Fruit fly (Drosophila melanogaster) whole organism, prepupa: Measurements from ENCODE around the gene CG43051.

Experiments used
- Blimp-1 ChIP-seq: fragments of 200-800 bp; sonication (Bioruptor generic); optimal IDR thresholded peaks from 3 replicates; lab custom pipeline; 2017; ENCODE audit warnings: missing biosample characterization, missing genetic modification characterization, mild to moderate bottlenecking, moderate library complexity, missing genetic modification reagents
- CG10631 ChIP-seq: fragments of 200-800 bp; sonication (Bioruptor generic); optimal IDR thresholded peaks from 2 replicates; lab custom pipeline; 2016; ENCODE audit warnings: missing biosample characterization, missing genetic modification characterization
- CG10669 ChIP-seq: fragments of 200-800 bp; sonication (Bioruptor generic); optimal IDR thresholded peaks from 3 replicates; lab custom pipeline; 2018; ENCODE audit warnings: missing biosample characterization, mild to moderate bottlenecking, missing genetic modification characterization, moderate library complexity
- CG11294 ChIP-seq: fragments of 200-800 bp; sonication (Bioruptor generic); IDR thresholded peaks from 2 replicates; pipeline ENCODE4 v1.3.6; 2022; ENCODE audit warnings: missing biosample characterization, missing genetic modification characterization
- CG11762 ChIP-seq: fragments of 200-800 bp; sonication (Bioruptor generic); optimal IDR thresholded peaks from 3 replicates; lab custom pipeline; 2016; ENCODE audit warnings: missing biosample characterization, missing genetic modification characterization; ENCODE audit not compliant: insufficient read depth
- CG11902 ChIP-seq: fragments of 200-800 bp; sonication (Bioruptor generic); optimal IDR thresholded peaks from 3 replicates; lab custom pipeline; 2016; ENCODE audit warnings: missing biosample characterization, missing genetic modification characterization
- CG15336 ChIP-seq: fragments of 200-800 bp; sonication (Bioruptor generic); IDR thresholded peaks from 2 replicates; pipeline ENCODE4 v1.3.6; 2022; ENCODE audit warnings: missing biosample characterization, missing genetic modification characterization
- CG1621 ChIP-seq: fragments of 200-800 bp; sonication (Bioruptor generic); optimal IDR thresholded peaks from 3 replicates; lab custom pipeline; 2018; ENCODE audit warnings: missing biosample characterization, mild to moderate bottlenecking, missing genetic modification characterization
- CG31627 ChIP-seq: fragments of 200-800 bp; sonication (Bioruptor generic); optimal IDR thresholded peaks from 3 replicates; lab custom pipeline; 2016; ENCODE audit warnings: missing biosample characterization, missing genetic modification characterization
- CG32006 ChIP-seq: fragments of 200-800 bp; sonication (Bioruptor generic); optimal IDR thresholded peaks from 3 replicates; lab custom pipeline; 2017; ENCODE audit warnings: missing biosample characterization, mild to moderate bottlenecking, missing genetic modification characterization
- CG34406 ChIP-seq: fragments of 200-800 bp; sonication (Bioruptor generic); optimal IDR thresholded peaks from 3 replicates; lab custom pipeline; 2016; ENCODE audit warnings: missing biosample characterization, missing genetic modification characterization
- CG3919 ChIP-seq: fragments of 200-800 bp; sonication (Bioruptor generic); optimal IDR thresholded peaks from 3 replicates; lab custom pipeline; 2016; ENCODE audit warnings: missing biosample characterization, missing genetic modification characterization
- CG4318 ChIP-seq: fragments of 200-800 bp; sonication (Bioruptor generic); optimal IDR thresholded peaks from 3 replicates; lab custom pipeline; 2017; ENCODE audit warnings: missing biosample characterization, mild to moderate bottlenecking, missing genetic modification characterization
- CG6163 ChIP-seq: fragments of 200-800 bp; sonication (Bioruptor generic); IDR thresholded peaks from 3 replicates; pipeline ENCODE4 v1.3.6; 2022; ENCODE audit warnings: missing biosample characterization, missing genetic modification characterization
- CG6854 ChIP-seq: fragments of 200-800 bp; sonication (Bioruptor generic); optimal IDR thresholded peaks from 2 replicates; lab custom pipeline; 2017; ENCODE audit warnings: missing biosample characterization, mild to moderate bottlenecking, missing genetic modification characterization
- CG7368 ChIP-seq: fragments of 200-800 bp; sonication (Bioruptor generic); optimal IDR thresholded peaks from 3 replicates; lab custom pipeline; 2016; ENCODE audit warnings: missing biosample characterization, missing genetic modification characterization
- CG8119 ChIP-seq: fragments of 200-800 bp; sonication (Bioruptor generic); IDR thresholded peaks from 3 replicates; pipeline ENCODE4 v1.3.6; 2022; ENCODE audit warnings: missing biosample characterization, missing genetic modification characterization
- CG8319 ChIP-seq: fragments of 200-800 bp; sonication (Bioruptor generic); optimal IDR thresholded peaks from 3 replicates; lab custom pipeline; 2016; ENCODE audit warnings: missing biosample characterization, missing genetic modification characterization
- CG9139 ChIP-seq: fragments of 200-800 bp; sonication (Bioruptor generic); optimal IDR thresholded peaks from 3 replicates; lab custom pipeline; 2017; ENCODE audit warnings: missing biosample characterization, mild to moderate bottlenecking, missing genetic modification characterization
- Eip75B ChIP-seq: fragments of 200-800 bp; sonication (Bioruptor generic); optimal IDR thresholded peaks from 3 replicates; lab custom pipeline; 2016; ENCODE audit warnings: missing biosample characterization, missing genetic modification characterization
- Eip78C ChIP-seq: fragments of 200-800 bp; sonication (Bioruptor generic); peaks from one replicate; lab custom pipeline; 2016; ENCODE audit warnings: missing biosample characterization, missing genetic modification characterization
- Eip93F ChIP-seq: fragments of 200-800 bp; sonication (Bioruptor generic); optimal IDR thresholded peaks from 2 replicates; lab custom pipeline; 2016; ENCODE audit warnings: missing biosample characterization, mild to moderate bottlenecking, missing genetic modification characterization
- Ets21C ChIP-seq: fragments of 200-800 bp; sonication (Bioruptor generic); optimal IDR thresholded peaks from 3 replicates; lab custom pipeline; 2016; ENCODE audit warnings: missing biosample characterization, missing genetic modification characterization
- Ets96B ChIP-seq: fragments of 200-800 bp; optimal IDR thresholded peaks from 2 replicates; lab custom pipeline; 2019; ENCODE audit warnings: missing biosample characterization, mild to moderate bottlenecking, missing genetic modification characterization, moderate library complexity
- Gug ChIP-seq: fragments of 200-800 bp; sonication (Bioruptor generic); IDR thresholded peaks from 2 replicates; pipeline ENCODE4 v1.3.6; 2022; ENCODE audit warnings: missing biosample characterization, missing genetic modification characterization
- Hr38 ChIP-seq: sonication (Bioruptor generic); optimal IDR thresholded peaks from 2 replicates; lab custom pipeline; 2016; ENCODE audit warnings: missing biosample characterization, missing genetic modification characterization
- Hr39 ChIP-seq: fragments of 200-800 bp; sonication (Bioruptor generic); optimal IDR thresholded peaks from 2 replicates; lab custom pipeline; 2016; ENCODE audit warnings: missing biosample characterization, missing genetic modification characterization
- Hr4 ChIP-seq: fragments of 200-800 bp; sonication (Bioruptor generic); optimal IDR thresholded peaks from 3 replicates; lab custom pipeline; 2016; ENCODE audit warnings: missing biosample characterization, missing genetic modification characterization
- Lpt ChIP-seq: fragments of 200-800 bp; sonication (Bioruptor generic); optimal IDR thresholded peaks from 3 replicates; lab custom pipeline; 2016; ENCODE audit warnings: missing biosample characterization, missing genetic modification characterization
- Met ChIP-seq: fragments of 200-800 bp; sonication (Bioruptor generic); optimal IDR thresholded peaks from 3 replicates; lab custom pipeline; 2016; ENCODE audit warnings: missing biosample characterization, missing genetic modification characterization
- OdsH ChIP-seq: fragments of 200-800 bp; sonication (Bioruptor generic); optimal IDR thresholded peaks from 3 replicates; lab custom pipeline; 2016; ENCODE audit warnings: missing biosample characterization, missing genetic modification characterization
- Sox102F ChIP-seq: fragments of 200-800 bp; sonication (Bioruptor generic); optimal IDR thresholded peaks from 2 replicates; lab custom pipeline; 2016; ENCODE audit warnings: missing biosample characterization, mild to moderate bottlenecking, missing genetic modification characterization
- Sox15 ChIP-seq: fragments of 200-800 bp; sonication (Bioruptor generic); optimal IDR thresholded peaks from 3 replicates; lab custom pipeline; 2016; ENCODE audit warnings: missing biosample characterization, missing genetic modification characterization
- achi ChIP-seq: fragments of 200-800 bp; sonication (Bioruptor generic); optimal IDR thresholded peaks from 3 replicates; lab custom pipeline; 2016; ENCODE audit warnings: missing biosample characterization, missing genetic modification characterization
- acj6 ChIP-seq: fragments of 200-800 bp; sonication (Bioruptor generic); optimal IDR thresholded peaks from 3 replicates; lab custom pipeline; 2016; ENCODE audit warnings: missing biosample characterization, missing genetic modification characterization
- dac ChIP-seq: fragments of 200-800 bp; sonication (Bioruptor generic); optimal IDR thresholded peaks from 2 replicates; lab custom pipeline; 2017; ENCODE audit warnings: missing biosample characterization, mild to moderate bottlenecking, missing genetic modification characterization
- eg ChIP-seq: fragments of 200-800 bp; sonication (Bioruptor generic); IDR thresholded peaks from 3 replicates; pipeline ENCODE4 v1.3.6; 2022; ENCODE audit warnings: missing biosample characterization, missing genetic modification characterization
- esn ChIP-seq: fragments of 200-800 bp; sonication (Bioruptor generic); optimal IDR thresholded peaks from 2 replicates; lab custom pipeline; 2016; ENCODE audit warnings: missing biosample characterization, mild to moderate bottlenecking, missing genetic modification characterization, moderate library complexity
- fd59A ChIP-seq: fragments of 200-800 bp; sonication (Bioruptor generic); optimal IDR thresholded peaks from 2 replicates; lab custom pipeline; 2017; ENCODE audit warnings: missing biosample characterization, mild to moderate bottlenecking, missing genetic modification characterization, missing genetic modification reagents
- fd85E ChIP-seq: fragments of 200-800 bp; sonication (Bioruptor generic); optimal IDR thresholded peaks from 3 replicates; lab custom pipeline; 2016; ENCODE audit warnings: missing biosample characterization, missing genetic modification characterization
- fkh ChIP-seq: fragments of 200-800 bp; sonication (Bioruptor generic); optimal IDR thresholded peaks from 3 replicates; lab custom pipeline; 2017; ENCODE audit warnings: missing biosample characterization, mild to moderate bottlenecking, missing genetic modification characterization, moderate library complexity
- lz ChIP-seq: fragments of 200-800 bp; sonication (Bioruptor generic); optimal IDR thresholded peaks from 3 replicates; lab custom pipeline; 2016; ENCODE audit warnings: missing biosample characterization, missing genetic modification characterization
- net ChIP-seq: fragments of 200-800 bp; sonication (Bioruptor generic); optimal IDR thresholded peaks from 3 replicates; lab custom pipeline; 2016; ENCODE audit warnings: missing biosample characterization, missing genetic modification characterization
- salr ChIP-seq, 2 experiments: fragments of 200-800 bp; sonication (Bioruptor generic); optimal IDR thresholded peaks; 3 replicates each; lab custom pipeline; 2016 to 2018; ENCODE audit warnings: missing biosample characterization in 2 of 2, missing genetic modification characterization in 2 of 2, mild to moderate bottlenecking in 1 of 2
- ss ChIP-seq, 2 experiments: fragments of 200-800 bp; sonication (Bioruptor generic); optimal IDR thresholded peaks; 2 replicates in 1 of 2; 3 replicates in 1 of 2; lab custom pipeline; 2017 to 2018; ENCODE audit warnings: mild to moderate bottlenecking in 2 of 2, missing biosample characterization in 2 of 2, missing genetic modification characterization in 2 of 2, moderate library complexity in 1 of 2
- svp ChIP-seq: fragments of 200-800 bp; sonication (Bioruptor generic); peaks from one replicate; lab custom pipeline; 2016; ENCODE audit warnings: missing biosample characterization, missing genetic modification characterization
- topi ChIP-seq: fragments of 200-800 bp; sonication (Bioruptor generic); optimal IDR thresholded peaks from 3 replicates; lab custom pipeline; 2016; ENCODE audit warnings: missing biosample characterization, missing genetic modification characterization
- vri ChIP-seq: fragments of 200-800 bp; sonication (Bioruptor generic); optimal IDR thresholded peaks from 3 replicates; lab custom pipeline; 2016; ENCODE audit warnings: missing biosample characterization, mild to moderate bottlenecking, missing genetic modification characterization

The CG43051 gene

DNA sequence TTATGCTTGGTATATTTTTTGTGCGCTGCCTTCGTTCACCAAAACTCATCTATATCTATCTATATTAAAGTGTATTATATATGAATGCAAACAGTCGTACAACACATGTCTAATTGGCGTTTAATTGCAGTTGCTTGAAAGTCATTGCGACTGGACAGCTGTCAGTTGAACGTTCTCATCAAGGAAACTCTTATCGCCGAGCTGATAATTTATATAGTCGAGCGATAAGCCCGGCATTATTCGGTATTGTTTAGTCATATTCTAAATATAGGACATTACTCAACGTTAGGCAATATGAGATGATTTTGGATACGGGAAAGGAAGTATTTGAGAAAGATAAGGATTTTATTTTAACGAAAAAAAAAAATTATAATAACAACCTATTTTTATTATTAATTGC is 12.5 kb upstream of the CG43051 start:
- peak; percentile 38 for TF ChIP-seq Eip93F (GFP tag; lab: Kevin White, UChicago)
- no peak for TF ChIP-seq Hr39
- TF ChIP-seq CG32006 (GFP tag; lab: Kevin White, UChicago): no peak
- peak; percentile 45 for TF ChIP-seq svp (GFP tag; lab: Kevin White, UChicago)
- no peak for TF ChIP-seq CG31627 (GFP tag; lab: Kevin White, UChicago)
- peak; percentile 53 for TF ChIP-seq vri

dm6 chr2L:12497283-12498265 is 10.2 kb upstream of the CG43051 start, which contains the start of gene t-cup:
Gene t-cup, minus strand, starts transcription at chr2L:12497333.
- TF ChIP-seq Eip93F (GFP tag; lab: Kevin White, UChicago) (peak; percentile 81), esn (GFP tag; lab: Kevin White, UChicago) (peak; percentile 74), CG6163 (GFP tag; lab: Robert Waterston, UW) (peak; percentile 65), Eip75B (GFP tag; lab: Kevin White, UChicago) (peak; percentile 57), Blimp-1 (GFP tag; lab: Kevin White, UChicago) (peak; percentile 43), CG11294 (no peak), eg (GFP tag; lab: Robert Waterston, UW) (no peak), CG32006 (GFP tag; lab: Kevin White, UChicago) (no peak), CG11762 (GFP tag; lab: Kevin White, UChicago) (peak; percentile 42), Hr38 (GFP tag; lab: Kevin White, UChicago) (no peak), Ets96B (peak; percentile 4), CG1621 (no peak), ss (GFP tag; optimal IDR thresholded peaks at IDR 0.05; lab: Kevin White, UChicago) (peak in 1 of 2 experiments; percentile 65), Gug (GFP tag; lab: Robert Waterston, UW) (no peak), Ets21C (GFP tag; lab: Kevin White, UChicago) (no peak), CG9139 (GFP tag; lab: Kevin White, UChicago) (peak; percentile 24), dac (no peak), vri (peak; percentile 97), CG10631 (peak; percentile 6), svp (GFP tag; lab: Kevin White, UChicago) (peak; percentile 98), achi (GFP tag; lab: Kevin White, UChicago) (peak; percentile 33), CG10669 (GFP tag; lab: Kevin White, UChicago) (peak; percentile 12), fkh (GFP tag; lab: Kevin White, UChicago) (peak; percentile 99), topi (peak; percentile 55), CG7368 (no peak), fd85E (GFP tag; lab: Kevin White, UChicago) (no peak), CG31627 (GFP tag; lab: Kevin White, UChicago) (no peak), Lpt (GFP tag; lab: Kevin White, UChicago) (no peak), CG8119 (GFP tag; lab: Robert Waterston, UW) (no peak), CG34406 (GFP tag; lab: Kevin White, UChicago) (peak; percentile 65), fd59A (no peak), Eip78C (GFP tag; lab: Kevin White, UChicago) (peak; percentile 78), Sox102F (GFP tag; lab: Kevin White, UChicago) (peak; percentile 74), CG11902 (GFP tag; lab: Kevin White, UChicago) (no peak), CG8319 (no peak), acj6 (GFP tag; lab: Kevin White, UChicago) (peak; percentile 9), lz (peak; percentile 49), OdsH (GFP tag; lab: Kevin White, UChicago) (peak; percentile 3), CG3919 (GFP tag; lab: Kevin White, UChicago) (peak; percentile 28), Met (GFP tag; lab: Kevin White, UChicago) (peak; percentile 60), salr (GFP tag; optimal IDR thresholded peaks at IDR 0.05; lab: Kevin White, UChicago) (no peak), CG6854 (GFP tag; lab: Kevin White, UChicago) (peak; percentile 74), CG15336 (no peak), Sox15 (GFP tag; lab: Kevin White, UChicago) (no peak), net (GFP tag; lab: Kevin White, UChicago) (peak; percentile 39), Hr4 (GFP tag; lab: Kevin White, UChicago) (no peak), CG4318 (GFP tag; lab: Kevin White, UChicago) (no peak)
